Worm (Caenorhabditis elegans): ENCODE data around the gene pps-1.

The pps-1 gene

DNA sequence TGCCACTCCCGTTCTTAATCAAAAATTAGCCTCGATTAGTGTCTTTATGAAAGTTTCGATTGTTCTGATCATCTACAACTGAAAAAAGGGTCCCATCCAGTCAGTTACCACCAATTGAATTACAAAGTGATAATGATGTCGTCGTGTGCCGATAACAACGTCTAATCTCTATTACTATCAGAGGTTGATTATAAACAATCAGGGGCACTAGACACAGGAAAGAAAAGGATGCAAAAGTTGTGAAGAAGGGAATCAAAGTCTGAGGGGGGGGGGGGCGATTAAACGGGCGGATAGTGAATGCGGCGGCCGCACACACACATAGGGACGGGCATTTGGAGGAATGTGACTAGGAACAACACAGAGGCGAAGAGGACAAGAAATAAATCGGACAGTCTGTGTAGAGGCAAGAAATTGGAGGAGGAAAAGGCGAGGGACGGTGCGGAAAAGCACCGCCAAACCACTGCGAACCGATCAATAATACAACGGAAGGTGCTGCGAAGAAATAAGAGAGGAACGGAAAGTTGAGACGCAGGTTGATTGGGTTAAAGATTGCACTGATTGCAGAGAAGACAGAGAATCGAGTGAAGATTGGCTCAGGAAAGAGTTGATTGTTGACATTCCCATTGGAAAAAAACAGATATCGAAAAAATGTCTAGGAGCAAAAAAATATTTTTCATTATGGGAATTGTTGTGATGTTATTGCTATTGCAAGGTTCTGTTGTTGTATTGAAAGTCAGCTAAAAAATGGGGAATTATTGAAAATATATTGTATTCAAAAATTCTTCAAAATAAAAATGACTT lies 13.3 kb downstream of the pps-1 start (continued):
- TF ChIP-seq unc-98 (GFP tag; IDR thresholded peaks at IDR 0.05) (no peak), ceh-82 (tag; optimal IDR thresholded peaks at IDR 0.05) (no peak), skn-1 (tag; optimal IDR thresholded peaks at IDR 0.05) (no peak), ceh-63 (GFP tag; optimal IDR thresholded peaks at IDR 0.05) (no peak), unc-86 (tag; optimal IDR thresholded peaks at IDR 0.05) (no peak), alr-1 (tag; optimal IDR thresholded peaks at IDR 0.05; ENCODE audit: borderline replicate concordance) (no peak), swsn-7 (tag; optimal IDR thresholded peaks at IDR 0.05) (no peak), unc-30 (tag; optimal IDR thresholded peaks at IDR 0.05) (no peak), C16A3.4 (tag; optimal IDR thresholded peaks at IDR 0.05) (no peak), unc-62 (GFP tag; optimal IDR thresholded peaks at IDR 0.05) (no peak), mdl-1 (tag; optimal IDR thresholded peaks at IDR 0.05) (no peak), nhr-85 (tag) (no peak), C04F5.9 (tag; optimal IDR thresholded peaks at IDR 0.05) (no peak), C34B4.2 (tag; optimal IDR thresholded peaks at IDR 0.05) (no peak), pqm-1 (tag; optimal IDR thresholded peaks at IDR 0.05) (no peak), sup-37 (GFP tag; optimal IDR thresholded peaks at IDR 0.05) (no peak), dpl-1 (GFP tag; optimal IDR thresholded peaks at IDR 0.05) (no peak), lsy-2 (tag; optimal IDR thresholded peaks at IDR 0.05) (no peak), nhr-47 (tag; optimal IDR thresholded peaks at IDR 0.05) (peak; percentile 0), nhr-84 (tag; optimal IDR thresholded peaks at IDR 0.05) (no peak), ceh-90 (tag; optimal IDR thresholded peaks at IDR 0.05) (no peak), mef-2 (tag; optimal IDR thresholded peaks at IDR 0.05) (no peak), isw-1 (GFP tag; IDR thresholded peaks at IDR 0.05) (no peak), blmp-1 (tag; optimal IDR thresholded peaks at IDR 0.05) (peak; percentile 74), nhr-77 (tag; optimal IDR thresholded peaks at IDR 0.05) (no peak), ets-5 (GFP tag; IDR thresholded peaks at IDR 0.05) (no peak), fkh-4 (tag; optimal IDR thresholded peaks at IDR 0.05; ENCODE audit: borderline replicate concordance) (no peak), nhr-76 (tag; optimal IDR thresholded peaks at IDR 0.05) (no peak), nhr-71 (tag; optimal IDR thresholded peaks at IDR 0.05) (peak; percentile 14), nhr-28 (tag; optimal IDR thresholded peaks at IDR 0.05) (no peak), nhr-19 (GFP tag; conservative IDR thresholded peaks at IDR 0.05) (peak; percentile 9; the same call in 1 of the 2 replicates), lin-35 (GFP tag; optimal IDR thresholded peaks at IDR 0.05) (no peak), aha-1 (tag; optimal IDR thresholded peaks at IDR 0.05) (no peak), egl-27 (tag; optimal IDR thresholded peaks at IDR 0.05) (no peak), fkh-10 (GFP tag; optimal IDR thresholded peaks at IDR 0.05) (no peak), snu-23 (GFP tag; optimal IDR thresholded peaks at IDR 0.05) (peak; percentile 25), xbp-1 (tag; optimal IDR thresholded peaks at IDR 0.05) (no peak), sptf-1 (tag; optimal IDR thresholded peaks at IDR 0.05) (no peak), hpl-2 (GFP tag; optimal IDR thresholded peaks at IDR 0.05) (no peak), ztf-11 (tag; optimal IDR thresholded peaks at IDR 0.05) (no peak), jun-1 (tag; optimal IDR thresholded peaks at IDR 0.05) (no peak), efl-1 (optimal IDR thresholded peaks at IDR 0.05) (no peak), efl-1 (GFP tag; optimal IDR thresholded peaks at IDR 0.05 in 1 of 2) (peak in 1 of 2 experiments; percentile 62), ama-1 (optimal IDR thresholded peaks at IDR 0.05) (no peak), elt-2 (tag; optimal IDR thresholded peaks at IDR 0.05) (peak; percentile 45), pax-3 (tag; optimal IDR thresholded peaks at IDR 0.05) (no peak), efl-3 (GFP tag; optimal IDR thresholded peaks at IDR 0.05) (no peak), ceh-88 (GFP tag; IDR thresholded peaks at IDR 0.05) (no peak), snpc-4 (tag; optimal IDR thresholded peaks at IDR 0.05) (no peak), Y116A8C.19 (tag; optimal IDR thresholded peaks at IDR 0.05; ENCODE audit: borderline replicate concordance) (no peak), irx-1 (tag; optimal IDR thresholded peaks at IDR 0.05) (no peak)
